Fruit fly (Drosophila melanogaster) whole organism, wandering third instar larva: ENCODE results near the gene ndl.

Experiments used
- Abd-B ChIP-seq: fragments of >200 bp; optimal IDR thresholded peaks from 2 replicates; lab custom pipeline; 2017; ENCODE audit warnings: missing biosample characterization, missing genetic modification characterization
- CG32264 ChIP-seq: fragments of 200-800 bp; sonication (Bioruptor generic); optimal IDR thresholded peaks from 2 replicates; lab custom pipeline; 2016; ENCODE audit warnings: missing biosample characterization, missing genetic modification characterization
- CG9705 ChIP-seq: fragments of 200-800 bp; sonication (Bioruptor generic); optimal IDR thresholded peaks from 2 replicates; lab custom pipeline; 2018; ENCODE audit warnings: missing biosample characterization, mild to moderate bottlenecking, missing genetic modification characterization
- CrebA ChIP-seq: fragments of 200-800 bp; sonication (Bioruptor generic); optimal IDR thresholded peaks from 2 replicates; lab custom pipeline; 2016; ENCODE audit warnings: missing biosample characterization, mild to moderate bottlenecking, missing genetic modification characterization, borderline replicate concordance
- Dfd ChIP-seq: fragments of >200 bp; optimal IDR thresholded peaks from 2 replicates; lab custom pipeline; 2017; ENCODE audit warnings: missing biosample characterization, missing genetic modification characterization
- Dif ChIP-seq: fragments of 200-275, 200-300 bp; sonication (Bioruptor generic); optimal IDR thresholded peaks from 2 replicates; lab custom pipeline; 2018; ENCODE audit warnings: missing biosample characterization, missing genetic modification characterization; ENCODE audit not compliant: partially characterized antibody
- HLH106 ChIP-seq: fragments of 200-800 bp; optimal IDR thresholded peaks from 3 replicates; lab custom pipeline; 2019; ENCODE audit warnings: missing biosample characterization, mild to moderate bottlenecking, missing genetic modification characterization, moderate library complexity
- Hnf4 ChIP-seq: fragments of 200-800 bp; sonication (Bioruptor generic); optimal IDR thresholded peaks from 2 replicates; lab custom pipeline; 2016; ENCODE audit warnings: missing biosample characterization, mild to moderate bottlenecking, missing genetic modification characterization
- Hr78 ChIP-seq: fragments of >200 bp; optimal IDR thresholded peaks from 2 replicates; lab custom pipeline; 2017; ENCODE audit warnings: missing biosample characterization, missing genetic modification characterization
- Jra ChIP-seq: sonication (Bioruptor generic); optimal IDR thresholded peaks from 2 replicates; lab custom pipeline; 2016; ENCODE audit warnings: missing biosample characterization, missing genetic modification characterization
- Mio ChIP-seq: sonication (Bioruptor generic); optimal IDR thresholded peaks from 2 replicates; lab custom pipeline; 2016; ENCODE audit warnings: missing biosample characterization, missing genetic modification characterization
- Myc ChIP-seq: fragments of >200 bp; optimal IDR thresholded peaks from 2 replicates; lab custom pipeline; 2017
- N ChIP-seq: fragments of >200 bp; optimal IDR thresholded peaks from 2 replicates; lab custom pipeline; 2018; ENCODE audit warnings: missing biosample characterization, missing external identifiers, missing genetic modification characterization
- OdsH ChIP-seq: fragments of 200-800 bp; sonication (Bioruptor generic); optimal IDR thresholded peaks from 2 replicates; lab custom pipeline; 2016; ENCODE audit warnings: missing biosample characterization, mild to moderate bottlenecking, missing genetic modification characterization
- Rel ChIP-seq, 2 experiments: fragments of 200-800 bp; sonication (Bioruptor generic) in 1 of 2; optimal IDR thresholded peaks; 2 replicates in 1 of 2; 3 replicates in 1 of 2; lab custom pipeline; 2016 to 2019; ENCODE audit warnings: mild to moderate bottlenecking in 2 of 2, missing biosample characterization in 2 of 2, missing genetic modification characterization in 2 of 2, moderate library complexity in 1 of 2
- Vsx2 ChIP-seq: fragments of 200-300, 225-300 bp; sonication (Bioruptor generic); optimal IDR thresholded peaks from 2 replicates; lab custom pipeline; 2018; ENCODE audit warnings: missing biosample characterization, missing genetic modification characterization; ENCODE audit not compliant: partially characterized antibody
- br ChIP-seq: fragments of 200-800 bp; sonication (Bioruptor generic); optimal IDR thresholded peaks from 2 replicates; lab custom pipeline; 2016; ENCODE audit warnings: missing biosample characterization, missing genetic modification characterization
- dl ChIP-seq, 2 experiments: fragments of 175-275, 200-275 bp in 1 of 2; fragments of 200-275 bp in 1 of 2; sonication (Bioruptor generic); optimal IDR thresholded peaks; lab custom pipeline; 2018; ENCODE audit warnings: mild to moderate bottlenecking in 2 of 2, missing biosample characterization in 2 of 2, missing genetic modification characterization in 2 of 2, moderate library complexity in 2 of 2; ENCODE audit not compliant: partially characterized antibody in 2 of 2, insufficient read depth in 1 of 2
- dmrt93B ChIP-seq: fragments of 200-800 bp; sonication (Bioruptor generic); optimal IDR thresholded peaks from 2 replicates; lab custom pipeline; 2018; ENCODE audit warnings: missing biosample characterization, mild to moderate bottlenecking, missing genetic modification characterization
- dsf ChIP-seq: sonication (Bioruptor generic); optimal IDR thresholded peaks from 2 replicates; lab custom pipeline; 2016; ENCODE audit warnings: missing biosample characterization, missing genetic modification characterization, borderline replicate concordance
- ey ChIP-seq: fragments of 200-800 bp; sonication (Bioruptor generic); optimal IDR thresholded peaks from 2 replicates; lab custom pipeline; 2016; ENCODE audit warnings: missing biosample characterization, missing genetic modification characterization
- foxo ChIP-seq, 2 experiments: fragments of 200-800 bp; sonication (Bioruptor generic); optimal IDR thresholded peaks; 2 replicates in 1 of 2; 3 replicates in 1 of 2; lab custom pipeline; 2016 to 2017; ENCODE audit warnings: missing biosample characterization in 2 of 2, missing genetic modification characterization in 2 of 2
- fru ChIP-seq: fragments of 200-800 bp; sonication (Bioruptor generic); optimal IDR thresholded peaks from 3 replicates; lab custom pipeline; 2016; ENCODE audit warnings: missing biosample characterization, mild to moderate bottlenecking, missing genetic modification characterization
- h ChIP-seq: fragments of 200-800 bp; sonication (Bioruptor generic); optimal IDR thresholded peaks from 3 replicates; lab custom pipeline; 2016; ENCODE audit warnings: missing biosample characterization, mild to moderate bottlenecking, missing genetic modification characterization
- lola ChIP-seq: fragments of >200 bp; optimal IDR thresholded peaks from 2 replicates; lab custom pipeline; 2017; ENCODE audit warnings: missing biosample characterization, missing genetic modification characterization
- pan ChIP-seq: fragments of >200 bp; optimal IDR thresholded peaks from 2 replicates; lab custom pipeline; 2017
- psq ChIP-seq: fragments of 200-800 bp; sonication (Bioruptor generic); optimal IDR thresholded peaks from 3 replicates; lab custom pipeline; 2017; ENCODE audit warnings: missing biosample characterization, mild to moderate bottlenecking, missing genetic modification characterization, moderate library complexity
- rgr ChIP-seq: fragments of 200-800 bp; sonication (Bioruptor generic); optimal IDR thresholded peaks from 3 replicates; lab custom pipeline; 2016; ENCODE audit warnings: missing biosample characterization, mild to moderate bottlenecking, missing genetic modification characterization
- sage ChIP-seq: fragments of 200-800 bp; sonication (Bioruptor generic); optimal IDR thresholded peaks from 2 replicates; lab custom pipeline; 2016; ENCODE audit warnings: missing biosample characterization, mild to moderate bottlenecking, missing genetic modification characterization
- sv ChIP-seq: fragments of 200-800 bp; sonication (Bioruptor generic); optimal IDR thresholded peaks from 3 replicates; lab custom pipeline; 2016; ENCODE audit warnings: missing biosample characterization, missing genetic modification characterization
- tai ChIP-seq: sonication (Bioruptor generic); optimal IDR thresholded peaks from 2 replicates; lab custom pipeline; 2016; ENCODE audit warnings: missing biosample characterization, missing genetic modification characterization
- usp ChIP-seq: fragments of >200 bp; optimal IDR thresholded peaks from 2 replicates; lab custom pipeline; 2017; ENCODE audit warnings: missing biosample characterization, missing genetic modification characterization
- woc ChIP-seq: sonication (Bioruptor generic); optimal IDR thresholded peaks from 2 replicates; lab custom pipeline; 2016; ENCODE audit warnings: missing biosample characterization, mild to moderate bottlenecking, missing genetic modification characterization

Gene ndl

DNA sequence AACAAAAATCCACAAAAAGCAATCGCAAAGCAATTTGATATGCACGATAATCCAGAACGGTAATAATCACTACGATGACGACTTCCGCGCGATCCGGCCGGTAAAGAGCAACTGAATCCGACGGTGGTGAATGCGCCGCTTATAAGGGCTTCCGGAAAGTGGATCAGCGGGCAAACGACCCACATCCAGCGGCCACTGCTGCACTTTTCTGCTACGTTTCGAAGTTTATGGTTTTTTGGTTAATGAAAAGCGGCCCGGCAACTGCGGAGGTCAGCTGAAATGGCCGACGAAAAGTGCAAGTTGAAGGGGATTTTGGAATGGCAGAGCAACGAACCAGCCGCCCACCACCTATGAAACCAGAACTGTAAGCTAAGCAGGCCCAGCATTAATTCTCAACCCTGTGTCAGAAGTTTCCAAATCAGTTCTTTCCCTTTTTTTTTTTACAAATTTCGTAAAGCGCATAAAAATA, at the start of gene ndl, which contains the start of gene Rexo5:
ndl (minus strand) TSS at position 101 of the 469 bp plus-strand sequence.
Rexo5 (plus strand) TSS at position 419 of the 469 bp plus-strand sequence.
- TF ChIP-seq Myc (lab: Kevin White, UChicago) (no peak), HLH106 (no peak), N (GFP tag; lab: Kevin White, UChicago) (no peak), br (GFP tag; lab: Kevin White, UChicago) (no peak), lola (no peak), CG9705 (no peak), sv (no peak), rgr (GFP tag; lab: Kevin White, UChicago) (no peak), fru (GFP tag; lab: Kevin White, UChicago) (no peak)
- TF ChIP-seq, all 38 proteins: peak for 0

DNA sequence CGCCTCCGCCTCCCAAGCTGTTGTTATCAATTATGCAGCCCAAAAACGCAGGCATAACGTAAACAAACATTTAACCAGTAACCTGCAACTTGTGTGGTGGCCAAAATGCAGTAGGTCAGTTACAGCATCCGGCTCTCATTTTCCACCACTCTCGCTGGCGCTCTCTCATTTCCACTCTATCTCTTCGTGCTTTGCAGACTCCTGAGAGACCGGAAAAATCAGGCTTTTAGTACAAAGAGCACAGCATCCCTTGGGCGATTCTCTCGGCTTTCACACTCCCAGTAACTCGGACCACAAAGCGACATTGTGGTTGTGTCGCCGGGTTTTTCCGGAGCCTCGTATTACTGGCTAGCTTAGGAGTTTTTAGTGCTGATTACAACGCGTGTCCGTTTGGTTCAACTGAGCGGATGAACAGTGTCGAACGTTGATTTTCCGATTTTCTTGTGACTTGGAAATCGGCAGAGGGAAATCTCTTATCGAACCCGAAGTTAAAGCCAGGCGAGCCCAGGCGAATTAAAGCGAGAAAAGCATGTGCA, 20.6 kb upstream of the ndl start, which contains the start of gene GluRIA:
GluRIA (plus strand) TSS at position 364 of the 536 bp plus-strand sequence.
- TF ChIP-seq dl (GFP tag; optimal IDR thresholded peaks at IDR 0.05; lab: Kevin White, UChicago; ENCODE audit: insufficient read depth in 1 of 2, partially characterized antibody in 2 of 2) (no peak), dsf (GFP tag; lab: Kevin White, UChicago) (no peak), OdsH (GFP tag; lab: Kevin White, UChicago) (no peak), Mio (GFP tag; lab: Kevin White, UChicago) (no peak), Abd-B (GFP tag; lab: Kevin White, UChicago) (no peak), Dfd (GFP tag; lab: Kevin White, UChicago) (no peak), CG32264 (GFP tag; lab: Kevin White, UChicago) (no peak), tai (GFP tag; lab: Kevin White, UChicago) (no peak), CrebA (GFP tag; lab: Kevin White, UChicago) (no peak), foxo (GFP tag; optimal IDR thresholded peaks at IDR 0.05; lab: Kevin White, UChicago) (no peak), Dif (GFP tag; lab: Kevin White, UChicago) (no peak), br (GFP tag; lab: Kevin White, UChicago) (no peak), sage (no peak), pan (lab: Kevin White, UChicago) (no peak), woc (GFP tag; lab: Kevin White, UChicago) (no peak), lola (no peak), ey (GFP tag; lab: Kevin White, UChicago) (no peak), Jra (GFP tag; lab: Kevin White, UChicago) (no peak), h (GFP tag; lab: Kevin White, UChicago) (no peak)

DNA sequence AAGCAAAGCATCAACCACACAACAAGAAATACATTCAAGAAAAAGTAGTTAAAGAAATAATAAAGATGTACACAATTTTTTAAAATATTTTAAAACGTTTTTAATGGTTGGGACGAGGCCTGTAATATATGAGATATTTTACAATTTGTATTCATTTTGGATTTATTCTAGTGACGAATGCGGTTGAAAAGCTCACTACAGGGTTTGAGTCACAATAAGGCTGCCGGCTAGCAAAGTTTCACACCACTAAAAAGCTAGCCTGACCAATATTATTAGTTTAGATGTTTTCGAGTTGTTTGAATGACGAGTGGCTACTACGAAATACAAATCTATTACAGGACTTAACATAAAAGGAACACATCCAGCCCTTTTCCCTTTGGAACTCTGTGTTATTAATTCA, 15.9 kb upstream of the ndl start:
- TF ChIP-seq Hr78 (no peak), sv (no peak), Hnf4 (no peak), dmrt93B (GFP tag; lab: Kevin White, UChicago) (no peak), woc (GFP tag; lab: Kevin White, UChicago) (no peak), usp (GFP tag; lab: Kevin White, UChicago) (no peak), tai (GFP tag; lab: Kevin White, UChicago) (no peak), sage (no peak), rgr (GFP tag; lab: Kevin White, UChicago) (no peak), OdsH (GFP tag; lab: Kevin White, UChicago) (no peak), Dfd (GFP tag; lab: Kevin White, UChicago) (no peak), Rel (GFP tag; optimal IDR thresholded peaks at IDR 0.05; lab: Kevin White, UChicago) (no peak), Rel (tag; optimal IDR thresholded peaks at IDR 0.05; lab: Kevin White, UChicago) (no peak), psq (GFP tag; lab: Kevin White, UChicago) (no peak), foxo (GFP tag; optimal IDR thresholded peaks at IDR 0.05; lab: Kevin White, UChicago) (no peak), dsf (GFP tag; lab: Kevin White, UChicago) (no peak), fru (GFP tag; lab: Kevin White, UChicago) (no peak)

DNA sequence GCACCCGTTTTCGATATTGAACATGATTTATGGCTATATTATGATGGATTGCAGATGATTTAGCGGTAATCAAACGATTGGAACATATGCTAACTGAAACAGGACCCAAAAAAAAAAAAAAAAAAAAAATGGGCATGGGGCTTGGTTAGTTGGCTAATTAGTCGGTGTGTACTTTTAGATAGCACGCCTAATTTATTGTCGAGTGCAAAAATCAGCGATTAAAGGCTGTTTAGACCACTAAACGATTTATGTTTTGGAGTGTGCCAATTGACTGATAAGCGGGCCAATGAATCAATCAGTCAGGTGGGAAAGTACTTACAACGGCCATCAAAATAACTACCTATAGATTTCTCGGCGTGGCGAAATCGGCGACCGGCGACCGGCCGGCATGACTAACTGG, 12.0 kb upstream of the ndl start:
- TF ChIP-seq Vsx2 (peak; percentile 3), rgr (GFP tag; lab: Kevin White, UChicago) (no peak), woc (GFP tag; lab: Kevin White, UChicago) (no peak)
- TF ChIP-seq, all 38 proteins: peak for 1
